Fruit fly (Drosophila melanogaster) whole organism, wandering third instar larva: ENCODE measurements around the gene caz.

Source experiments
- Abd-B ChIP-seq: fragments of >200 bp; optimal IDR thresholded peaks from 2 replicates; lab custom pipeline; 2017; ENCODE audit warnings: missing biosample characterization, missing genetic modification characterization
- Dfd ChIP-seq: fragments of >200 bp; optimal IDR thresholded peaks from 2 replicates; lab custom pipeline; 2017; ENCODE audit warnings: missing biosample characterization, missing genetic modification characterization
- Dif ChIP-seq: fragments of 200-275, 200-300 bp; sonication (Bioruptor generic); optimal IDR thresholded peaks from 2 replicates; lab custom pipeline; 2018; ENCODE audit warnings: missing biosample characterization, missing genetic modification characterization; ENCODE audit not compliant: partially characterized antibody
- Hr78 ChIP-seq: fragments of >200 bp; optimal IDR thresholded peaks from 2 replicates; lab custom pipeline; 2017; ENCODE audit warnings: missing biosample characterization, missing genetic modification characterization
- Myc ChIP-seq: fragments of >200 bp; optimal IDR thresholded peaks from 2 replicates; lab custom pipeline; 2017
- fru ChIP-seq: fragments of 200-800 bp; sonication (Bioruptor generic); optimal IDR thresholded peaks from 3 replicates; lab custom pipeline; 2016; ENCODE audit warnings: missing biosample characterization, mild to moderate bottlenecking, missing genetic modification characterization
- psq ChIP-seq: fragments of 200-800 bp; sonication (Bioruptor generic); optimal IDR thresholded peaks from 3 replicates; lab custom pipeline; 2017; ENCODE audit warnings: missing biosample characterization, mild to moderate bottlenecking, missing genetic modification characterization, moderate library complexity
- sv ChIP-seq: fragments of 200-800 bp; sonication (Bioruptor generic); optimal IDR thresholded peaks from 3 replicates; lab custom pipeline; 2016; ENCODE audit warnings: missing biosample characterization, missing genetic modification characterization
- usp ChIP-seq: fragments of >200 bp; optimal IDR thresholded peaks from 2 replicates; lab custom pipeline; 2017; ENCODE audit warnings: missing biosample characterization, missing genetic modification characterization

dm6 chrX:16325472-16325871 lies 36.9 kb downstream of the caz start, which contains the start of gene CalpC:
- TF ChIP-seq fru (GFP tag; lab: Kevin White, UChicago) = no peak
- no peak for TF ChIP-seq Dif (GFP tag; lab: Kevin White, UChicago)
- TF ChIP-seq Hr78 (GFP tag; lab: Kevin White, UChicago) = no peak
- TF ChIP-seq usp = no peak
- no peak for TF ChIP-seq Dfd (GFP tag; lab: Kevin White, UChicago)
- TF ChIP-seq sv (GFP tag; lab: Kevin White, UChicago) = no peak
- no peak for TF ChIP-seq psq (GFP tag; lab: Kevin White, UChicago)
- no peak for TF ChIP-seq Abd-B (GFP tag; lab: Kevin White, UChicago)
- TF ChIP-seq Myc (lab: Kevin White, UChicago) = no peak
